Fruit fly (Drosophila melanogaster): ENCODE results near the gene CG10920.

dm6 chrX:7866868-7867267 lies 12.8 kb upstream of the CG10920 start, which contains the start of gene Ir7b:
- TF ChIP-seq psq (optimal IDR thresholded peaks at IDR 0.05) (no peak), insv (optimal IDR thresholded peaks at IDR 0.05) (no peak), ttk (optimal IDR thresholded peaks at IDR 0.05) (no peak), h (optimal IDR thresholded peaks at IDR 0.05) (no peak), Sin3A (optimal IDR thresholded peaks at IDR 0.05) (no peak)

Data from Kc167 (cell line).